Worm (Caenorhabditis elegans) whole organism, young adult: ENCODE results near the gene cyp-35B1.

Experiments
- B0019.2 ChIP-seq: fragments of 200-800 bp; sonication (Bioruptor generic); conservative IDR thresholded peaks from 2 replicates; pipeline ENCODE4 v1.3.6; 2022; ENCODE audit warnings: missing genetic modification reagents, missing genetic modification characterization, missing compliant biosample characterization
- K12H6.12 ChIP-seq: fragments of 200-800 bp; sonication (Bioruptor generic); optimal IDR thresholded peaks from 2 replicates; lab custom pipeline; 2018; ENCODE audit warnings: mild to moderate bottlenecking, missing genetic modification characterization, missing compliant biosample characterization
- ama-1 ChIP-seq, 3 experiments: fragments of 150-350 bp in 1 of 3; sonication (generic microtip) in 2 of 3; optimal IDR thresholded peaks; 2 replicates each; lab custom pipeline; 2014 to 2018; ENCODE audit warnings: missing biosample characterization in 2 of 3, missing genetic modification characterization in 2 of 3, missing genetic modification reagents in 2 of 3
- efl-1 ChIP-seq: fragments of 150-350 bp; optimal IDR thresholded peaks from 2 replicates; lab custom pipeline; 2014; ENCODE audit warnings: missing biosample characterization, missing genetic modification reagents, missing genetic modification characterization
- hlh-26 ChIP-seq: fragments of 200-800 bp; sonication (Bioruptor generic); conservative IDR thresholded peaks from 2 replicates; pipeline ENCODE4 v1.3.6; 2022; ENCODE audit warnings: missing genetic modification reagents, missing genetic modification characterization, missing compliant biosample characterization
- snpc-4 ChIP-seq, 5 experiments: fragments of 150-350 bp in 1 of 5; sonication (generic microtip) in 4 of 5; optimal IDR thresholded peaks; 2 replicates each; lab custom pipeline; 2014 to 2018; ENCODE audit warnings: missing genetic modification characterization in 5 of 5, missing biosample characterization in 3 of 5, antibody characterized with exemption in 2 of 5, mild to moderate bottlenecking in 2 of 5, missing compliant biosample characterization in 2 of 5, missing genotype in 2 of 5, moderate library complexity in 2 of 5, missing genetic modification reagents in 1 of 5
- sptf-2 ChIP-seq: fragments of 200-800 bp; sonication (Bioruptor generic); optimal IDR thresholded peaks from 2 replicates; lab custom pipeline; 2018; ENCODE audit warnings: mild to moderate bottlenecking, missing genetic modification characterization, missing compliant biosample characterization

- no peak for TF ChIP-seq sptf-2
- TF ChIP-seq efl-1 (GFP tag; lab: Kevin White, UChicago), result no peak
- no peak for TF ChIP-seq hlh-26
- TF ChIP-seq snpc-4 (GFP tag; optimal IDR thresholded peaks at IDR 0.05; lab: Kevin White, UChicago), result no peak
- TF ChIP-seq snpc-4 (tag; optimal IDR thresholded peaks at IDR 0.05; lab: Kevin White, UChicago), result no peak
- TF ChIP-seq K12H6.12, result no peak
- TF ChIP-seq B0019.2, result no peak
- no peak for TF ChIP-seq ama-1 (optimal IDR thresholded peaks at IDR 0.05; lab: Kevin White, UChicago)
- no peak for TF ChIP-seq ama-1 (GFP tag; optimal IDR thresholded peaks at IDR 0.05; lab: Kevin White, UChicago)
These were observed 4.5 kb downstream of the cyp-35B1 start for ce11 chrV:3943364-3943763.
